Fruit fly (Drosophila melanogaster) whole organism, wandering third instar larva: Measurements from ENCODE around the gene Atg4a.

Experiments used
- Dfd ChIP-seq: fragments of >200 bp; optimal IDR thresholded peaks from 2 replicates; lab custom pipeline; 2017; ENCODE audit warnings: missing biosample characterization, missing genetic modification characterization
- HLH106 ChIP-seq: fragments of 200-800 bp; optimal IDR thresholded peaks from 3 replicates; lab custom pipeline; 2019; ENCODE audit warnings: missing biosample characterization, mild to moderate bottlenecking, missing genetic modification characterization, moderate library complexity
- Hnf4 ChIP-seq: fragments of 200-800 bp; sonication (Bioruptor generic); optimal IDR thresholded peaks from 2 replicates; lab custom pipeline; 2016; ENCODE audit warnings: missing biosample characterization, mild to moderate bottlenecking, missing genetic modification characterization
- Hr83 ChIP-seq: fragments of 200-300 bp; sonication (Bioruptor generic); optimal IDR thresholded peaks from 2 replicates; lab custom pipeline; 2016; ENCODE audit warnings: missing biosample characterization, mild to moderate bottlenecking, missing genetic modification characterization, moderate library complexity; ENCODE audit not compliant: poor library complexity, severe bottlenecking
- Jra ChIP-seq: sonication (Bioruptor generic); optimal IDR thresholded peaks from 2 replicates; lab custom pipeline; 2016; ENCODE audit warnings: missing biosample characterization, missing genetic modification characterization
- Mio ChIP-seq: sonication (Bioruptor generic); optimal IDR thresholded peaks from 2 replicates; lab custom pipeline; 2016; ENCODE audit warnings: missing biosample characterization, missing genetic modification characterization
- Myc ChIP-seq: fragments of >200 bp; optimal IDR thresholded peaks from 2 replicates; lab custom pipeline; 2017
- brk ChIP-seq: fragments of 200-800 bp; sonication (Bioruptor generic); optimal IDR thresholded peaks from 2 replicates; lab custom pipeline; 2016; ENCODE audit warnings: missing biosample characterization, mild to moderate bottlenecking, missing genetic modification characterization
- dsf ChIP-seq: sonication (Bioruptor generic); optimal IDR thresholded peaks from 2 replicates; lab custom pipeline; 2016; ENCODE audit warnings: missing biosample characterization, missing genetic modification characterization, borderline replicate concordance
- sv ChIP-seq: fragments of 200-800 bp; sonication (Bioruptor generic); optimal IDR thresholded peaks from 3 replicates; lab custom pipeline; 2016; ENCODE audit warnings: missing biosample characterization, missing genetic modification characterization
- usp ChIP-seq: fragments of >200 bp; optimal IDR thresholded peaks from 2 replicates; lab custom pipeline; 2017; ENCODE audit warnings: missing biosample characterization, missing genetic modification characterization
- woc ChIP-seq: sonication (Bioruptor generic); optimal IDR thresholded peaks from 2 replicates; lab custom pipeline; 2016; ENCODE audit warnings: missing biosample characterization, mild to moderate bottlenecking, missing genetic modification characterization

DNA sequence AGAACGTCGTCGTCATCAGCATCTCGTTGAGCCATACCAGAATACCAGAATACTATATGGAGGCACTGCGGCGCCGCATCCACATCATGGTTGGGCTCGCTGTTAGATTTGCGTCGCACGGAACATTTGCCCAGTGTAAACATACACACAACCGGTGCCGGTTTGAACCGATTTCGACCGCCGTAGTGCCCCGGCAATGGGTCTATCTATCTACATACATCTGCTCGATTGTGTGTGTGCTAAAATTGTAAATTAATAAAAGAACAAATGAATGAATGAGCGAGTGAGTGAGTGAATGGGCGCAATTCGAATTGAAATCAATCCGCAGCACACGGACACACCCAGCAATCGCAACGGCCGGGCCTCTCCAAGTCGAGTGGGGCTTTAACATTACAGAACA, 44.7 kb downstream of the Atg4a start:
- TF ChIP-seq HLH106 (tag; lab: Kevin White, UChicago) (no peak), brk (GFP tag; lab: Kevin White, UChicago) (no peak), Myc (lab: Kevin White, UChicago) (no peak), Hnf4 (GFP tag; lab: Kevin White, UChicago) (no peak), Jra (GFP tag; lab: Kevin White, UChicago) (no peak), sv (no peak), usp (GFP tag; lab: Kevin White, UChicago) (no peak), Dfd (GFP tag; lab: Kevin White, UChicago) (no peak), dsf (GFP tag; lab: Kevin White, UChicago) (no peak), Mio (GFP tag; lab: Kevin White, UChicago) (no peak), woc (no peak), Hr83 (GFP tag; lab: Kevin White, UChicago) (no peak)
